Fruit fly (Drosophila melanogaster) whole organism, wandering third instar larva: ENCODE results near the gene CG6729.

Experiments used
- CG32264 ChIP-seq: fragments of 200-800 bp; sonication (Bioruptor generic); optimal IDR thresholded peaks from 2 replicates; lab custom pipeline; 2016; ENCODE audit warnings: missing biosample characterization, missing genetic modification characterization
- CrebA ChIP-seq: fragments of 200-800 bp; sonication (Bioruptor generic); optimal IDR thresholded peaks from 2 replicates; lab custom pipeline; 2016; ENCODE audit warnings: missing biosample characterization, mild to moderate bottlenecking, missing genetic modification characterization, borderline replicate concordance
- GATAd ChIP-seq: sonication (Bioruptor generic); optimal IDR thresholded peaks from 2 replicates; lab custom pipeline; 2016; ENCODE audit warnings: missing biosample characterization, missing genetic modification characterization
- Hnf4 ChIP-seq: fragments of 200-800 bp; sonication (Bioruptor generic); optimal IDR thresholded peaks from 2 replicates; lab custom pipeline; 2016; ENCODE audit warnings: missing biosample characterization, mild to moderate bottlenecking, missing genetic modification characterization
- Myc ChIP-seq: fragments of >200 bp; optimal IDR thresholded peaks from 2 replicates; lab custom pipeline; 2017
- br ChIP-seq: fragments of 200-800 bp; sonication (Bioruptor generic); optimal IDR thresholded peaks from 2 replicates; lab custom pipeline; 2016; ENCODE audit warnings: missing biosample characterization, missing genetic modification characterization
- brk ChIP-seq: fragments of 200-800 bp; sonication (Bioruptor generic); optimal IDR thresholded peaks from 2 replicates; lab custom pipeline; 2016; ENCODE audit warnings: missing biosample characterization, mild to moderate bottlenecking, missing genetic modification characterization
- fru ChIP-seq: fragments of 200-800 bp; sonication (Bioruptor generic); optimal IDR thresholded peaks from 3 replicates; lab custom pipeline; 2016; ENCODE audit warnings: missing biosample characterization, mild to moderate bottlenecking, missing genetic modification characterization
- psq ChIP-seq: fragments of 200-800 bp; sonication (Bioruptor generic); optimal IDR thresholded peaks from 3 replicates; lab custom pipeline; 2017; ENCODE audit warnings: missing biosample characterization, mild to moderate bottlenecking, missing genetic modification characterization, moderate library complexity
- rgr ChIP-seq: fragments of 200-800 bp; sonication (Bioruptor generic); optimal IDR thresholded peaks from 3 replicates; lab custom pipeline; 2016; ENCODE audit warnings: missing biosample characterization, mild to moderate bottlenecking, missing genetic modification characterization
- usp ChIP-seq: fragments of >200 bp; optimal IDR thresholded peaks from 2 replicates; lab custom pipeline; 2017; ENCODE audit warnings: missing biosample characterization, missing genetic modification characterization

dm6 chr2L:10749607-10750467, 6.1 kb upstream of the CG6729 start:
- TF ChIP-seq fru (GFP tag; lab: Kevin White, UChicago) (no peak), CG32264 (GFP tag; lab: Kevin White, UChicago) (no peak), Myc (lab: Kevin White, UChicago) (no peak), usp (GFP tag; lab: Kevin White, UChicago) (no peak), psq (no peak), CrebA (GFP tag; lab: Kevin White, UChicago) (no peak), br (GFP tag; lab: Kevin White, UChicago) (no peak), brk (no peak), GATAd (no peak), rgr (GFP tag; lab: Kevin White, UChicago) (no peak), Hnf4 (GFP tag; lab: Kevin White, UChicago) (no peak)
